Worm (Caenorhabditis elegans) whole organism, L1 larva: ENCODE data around the gene zif-1.
A peak's percentile ranks its signal among the peaks of the same experiment; 100 is the strongest.
"Not testable (repeated sequence)": the region's sequence is repeated elsewhere in the genome, so short reads cannot be mapped to it uniquely, and the experiment has no call there.

Source experiments
- ama-1 ChIP-seq: fragments of 150-350 bp; optimal IDR thresholded peaks from 2 replicates; lab custom pipeline; 2014
- ceh-82 ChIP-seq, 3 experiments: fragments of 150-350 bp in 1 of 3; sonication (generic microtip) in 2 of 3; optimal IDR thresholded peaks; 2 replicates each; lab custom pipeline; 2014 to 2017; ENCODE audit warnings: missing biosample characterization in 3 of 3, missing genetic modification characterization in 3 of 3
- dsc-1 ChIP-seq: sonication (generic microtip); optimal IDR thresholded peaks from 2 replicates; lab custom pipeline; 2016; ENCODE audit warnings: mild to moderate bottlenecking, missing genetic modification characterization, missing compliant biosample characterization
- efl-1 ChIP-seq, 4 experiments: fragments of 150-350 bp; optimal IDR thresholded peaks in 3 of 4; peaks in 1 of 4; 1 replicate in 1 of 4; 2 replicates in 3 of 4; lab custom pipeline; 2014; ENCODE audit warnings: missing biosample characterization in 2 of 4, missing genetic modification characterization in 2 of 4, missing genetic modification reagents in 2 of 4
- elt-2 ChIP-seq: sonication (generic microtip); optimal IDR thresholded peaks from 2 replicates; lab custom pipeline; 2016; ENCODE audit warnings: missing genetic modification characterization, mild to moderate bottlenecking, inconsistent platforms, missing compliant biosample characterization, missing genetic modification reagents
- elt-3 ChIP-seq, 6 experiments: fragments of 150-350 bp in 1 of 6; sonication (generic microtip); optimal IDR thresholded peaks; 2 replicates each; lab custom pipeline; 2017 to 2018; ENCODE audit warnings: missing biosample characterization in 6 of 6, missing genetic modification characterization in 6 of 6, inconsistent platforms in 1 of 6
- fkh-8 ChIP-seq: sonication (generic microtip); optimal IDR thresholded peaks from 2 replicates; lab custom pipeline; 2016; ENCODE audit warnings: mild to moderate bottlenecking, missing genetic modification characterization, missing compliant biosample characterization
- grh-1 ChIP-seq: fragments of 200-800 bp; sonication (Bioruptor generic); IDR thresholded peaks from 2 replicates; pipeline ENCODE4 v1.3.6; 2022; ENCODE audit warnings: missing genetic modification reagents, missing genetic modification characterization, missing compliant biosample characterization
- hlh-17 ChIP-seq: fragments of 200-800 bp; sonication (Bioruptor generic); optimal IDR thresholded peaks from 2 replicates; lab custom pipeline; 2018; ENCODE audit warnings: missing genetic modification characterization, mild to moderate bottlenecking, missing compliant biosample characterization, moderate library complexity, borderline replicate concordance
- isw-1 ChIP-seq: fragments of 200-800 bp; sonication (Bioruptor generic); IDR thresholded peaks from 2 replicates; pipeline ENCODE4 v1.3.6; 2022; ENCODE audit warnings: missing genetic modification characterization, missing compliant biosample characterization
- lin-13 ChIP-seq: fragments of 150-350 bp; optimal IDR thresholded peaks from 2 replicates; lab custom pipeline; 2014; ENCODE audit warnings: missing biosample characterization, missing genetic modification reagents, missing genetic modification characterization
- lin-14 ChIP-seq: fragments of 200-800 bp; sonication (Bioruptor generic); optimal IDR thresholded peaks from 2 replicates; lab custom pipeline; 2018; ENCODE audit warnings: mild to moderate bottlenecking, missing genetic modification characterization, moderate library complexity, missing compliant biosample characterization
- lsy-2 ChIP-seq, 2 experiments: fragments of 150-350 bp; optimal IDR thresholded peaks; 2 replicates each; lab custom pipeline; 2014; ENCODE audit warnings: missing biosample characterization in 2 of 2, missing genetic modification characterization in 2 of 2
- mdl-1 ChIP-seq, 2 experiments: fragments of 150-350 bp; optimal IDR thresholded peaks; 2 replicates each; lab custom pipeline; 2014 to 2017; ENCODE audit warnings: missing biosample characterization in 2 of 2, missing genetic modification characterization in 2 of 2, inconsistent platforms in 1 of 2
- mef-2 ChIP-seq: fragments of 150-350 bp; optimal IDR thresholded peaks from 2 replicates; lab custom pipeline; 2014; ENCODE audit warnings: missing biosample characterization, missing genetic modification characterization
- nhr-11 ChIP-seq: fragments of 150-350 bp; optimal IDR thresholded peaks from 2 replicates; lab custom pipeline; 2014; ENCODE audit warnings: missing biosample characterization, missing genetic modification characterization
- nhr-12 ChIP-seq: sonication (generic microtip); optimal IDR thresholded peaks from 2 replicates; lab custom pipeline; 2017; ENCODE audit warnings: missing biosample characterization, missing genetic modification characterization
- nhr-19 ChIP-seq: fragments of 200-800 bp; sonication (Bioruptor generic); conservative IDR thresholded peaks from 2 replicates; pipeline ENCODE4 v1.3.6; 2022; ENCODE audit warnings: missing genetic modification characterization, missing compliant biosample characterization
- nhr-28 ChIP-seq: fragments of 150-350 bp; optimal IDR thresholded peaks from 2 replicates; lab custom pipeline; 2014; ENCODE audit warnings: missing biosample characterization, missing genetic modification characterization
- nhr-47 ChIP-seq: sonication (generic microtip); optimal IDR thresholded peaks from 2 replicates; lab custom pipeline; 2016; ENCODE audit warnings: mild to moderate bottlenecking, missing genetic modification characterization, moderate library complexity, missing compliant biosample characterization
- nhr-76 ChIP-seq: sonication (generic microtip); optimal IDR thresholded peaks from 2 replicates; lab custom pipeline; 2017; ENCODE audit warnings: missing biosample characterization, missing genetic modification characterization
- nhr-84 ChIP-seq: sonication (generic microtip); optimal IDR thresholded peaks from 2 replicates; lab custom pipeline; 2017; ENCODE audit warnings: missing biosample characterization, missing genetic modification characterization
- pax-3 ChIP-seq: fragments of 200-800 bp; sonication (Bioruptor generic); optimal IDR thresholded peaks from 2 replicates; lab custom pipeline; 2018; ENCODE audit warnings: mild to moderate bottlenecking, missing genetic modification characterization, moderate library complexity, missing compliant biosample characterization
- skn-1 ChIP-seq: fragments of 150-350 bp; optimal IDR thresholded peaks from 2 replicates; lab custom pipeline; 2014; ENCODE audit warnings: missing biosample characterization, missing genetic modification characterization
- sox-4 ChIP-seq: sonication (generic microtip); optimal IDR thresholded peaks from 2 replicates; lab custom pipeline; 2016; ENCODE audit warnings: missing genetic modification characterization, missing compliant biosample characterization
- tlp-1 ChIP-seq: fragments of 150-350 bp; optimal IDR thresholded peaks from 2 replicates; lab custom pipeline; 2014; ENCODE audit warnings: missing biosample characterization, missing genetic modification characterization
- unc-130 ChIP-seq: fragments of 150-350 bp; optimal IDR thresholded peaks from 2 replicates; lab custom pipeline; 2017; ENCODE audit warnings: missing biosample characterization, missing genetic modification characterization, inconsistent platforms
- unc-98 ChIP-seq: fragments of 200-800 bp; sonication (Bioruptor generic); IDR thresholded peaks from 2 replicates; pipeline ENCODE4 v1.3.6; 2022; ENCODE audit warnings: missing genetic modification characterization, missing compliant biosample characterization
- vab-15 ChIP-seq: sonication (generic microtip); optimal IDR thresholded peaks from 2 replicates; lab custom pipeline; 2017; ENCODE audit warnings: missing genotype, mild to moderate bottlenecking, missing genetic modification characterization, missing compliant biosample characterization

The zif-1 gene

DNA sequence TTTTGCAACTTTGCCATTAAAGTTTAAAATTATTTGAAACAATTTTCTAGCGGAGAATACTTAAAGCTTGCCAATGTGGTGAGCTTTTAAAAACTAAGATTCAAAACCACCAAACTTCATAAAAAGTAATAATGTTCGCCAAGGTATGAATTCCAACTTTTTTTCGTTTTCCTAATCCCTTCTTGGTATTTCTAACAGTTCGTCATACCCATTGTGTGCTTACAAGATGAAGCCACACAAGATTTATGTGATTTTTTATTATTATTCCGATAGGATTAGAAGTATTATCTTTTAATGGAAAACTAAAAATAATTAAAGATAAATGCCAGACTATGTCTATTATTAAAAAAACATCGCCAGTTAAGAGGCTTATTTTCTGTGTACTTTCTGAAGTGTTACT is 14.5 kb upstream of the zif-1 start:
- TF ChIP-seq nhr-84 (tag; lab: Kevin White, UChicago) (no peak), isw-1 (no peak), unc-98 (GFP tag; lab: Robert Waterston, UW) (no peak), dsc-1 (tag; lab: Kevin White, UChicago) (peak; percentile 95), sox-4 (tag; lab: Kevin White, UChicago) (peak; percentile 52), pax-3 (peak; percentile 70), nhr-47 (peak; percentile 34)

DNA sequence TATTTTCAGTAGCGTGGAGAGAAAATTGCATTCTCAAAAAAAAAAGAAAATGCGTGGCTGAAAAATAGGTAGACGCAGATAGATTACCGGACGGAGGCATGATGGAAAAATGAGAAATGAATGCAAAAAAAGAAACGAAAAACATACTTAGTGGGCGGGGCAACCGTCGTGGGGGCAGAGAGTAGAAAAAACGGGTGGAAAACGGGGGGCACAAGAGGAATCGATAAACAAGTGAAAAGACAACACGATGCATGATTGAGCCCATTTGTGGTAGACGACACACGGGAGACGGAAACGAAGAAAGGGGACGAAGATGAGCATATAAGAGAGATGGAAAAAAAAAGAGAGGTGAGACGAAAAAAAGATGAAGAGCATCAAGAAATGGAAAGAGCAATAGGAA is 14.0 kb upstream of the zif-1 start:
- peak; percentile 2 for TF ChIP-seq skn-1
- TF ChIP-seq efl-1 (optimal IDR thresholded peaks at IDR 0.05; lab: Kevin White, UChicago), result no peak
- TF ChIP-seq efl-1 (GFP tag; optimal IDR thresholded peaks at IDR 0.05 in 1 of 2; lab: Kevin White, UChicago), result no peak
- peak in 1 of 2 experiments; percentile 9 for TF ChIP-seq lsy-2 (tag; optimal IDR thresholded peaks at IDR 0.05; lab: Kevin White, UChicago)
- TF ChIP-seq ceh-82 (tag; optimal IDR thresholded peaks at IDR 0.05; lab: Kevin White, UChicago), result peak in 1 of 3 experiments; percentile 14
- no peak for TF ChIP-seq nhr-47
- TF ChIP-seq fkh-8 (tag; lab: Kevin White, UChicago), result peak; percentile 39
- peak; percentile 64 for TF ChIP-seq lin-14

DNA sequence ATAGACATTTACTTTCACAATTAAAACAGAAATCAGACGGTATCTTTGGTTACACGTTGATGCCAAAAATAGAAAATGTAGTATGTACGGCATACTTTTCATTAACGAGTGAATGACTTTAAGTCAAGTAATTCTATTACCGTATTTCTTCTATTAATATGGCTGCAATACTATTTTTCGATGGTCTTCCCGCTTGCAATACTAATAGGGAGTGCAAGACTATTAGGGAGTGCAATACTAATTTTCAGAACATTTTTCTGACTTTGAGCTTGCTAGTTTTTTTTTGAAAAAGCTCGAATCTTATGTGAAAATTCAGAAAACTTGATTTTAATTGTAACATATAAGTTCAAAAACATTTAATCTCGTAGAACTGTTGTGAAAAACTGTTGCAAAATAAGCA is 12.8 kb upstream of the zif-1 start, which contains the start of gene R08D7.7:
TSS of gene R08D7.7 (plus strand) at position 301 of the 400 bp plus-strand sequence.
- TF ChIP-seq grh-1; hlh-17 (GFP tag; lab: Kevin White, UChicago); mef-2 (tag; lab: Kevin White, UChicago): not testable (repeated sequence)
- TF ChIP-seq, all 84 proteins: peak for 0; not testable (repeated sequence) for 84

DNA sequence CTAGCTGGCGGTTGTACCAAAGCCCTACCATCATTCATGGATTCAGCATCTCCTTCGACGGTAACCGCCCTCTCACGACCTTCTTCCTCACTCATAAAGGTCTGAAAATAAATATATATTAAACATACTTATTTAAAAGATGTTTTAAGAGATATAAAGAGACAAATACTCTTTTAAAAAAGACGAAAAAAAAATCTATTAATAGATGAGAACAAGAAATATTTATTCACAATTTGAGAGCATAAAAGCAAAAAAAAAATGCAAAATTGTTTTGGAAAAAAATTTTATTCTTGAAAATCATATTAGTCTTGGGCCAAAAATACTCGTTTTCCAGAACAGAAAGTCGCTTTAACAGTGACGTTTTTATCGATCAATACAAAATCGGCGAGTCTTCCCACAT is 5.9 kb upstream of the zif-1 start, which contains the start of gene skat-1:
TSS of gene skat-1 (minus strand) at position 101 of the 400 bp plus-strand sequence.
- TF ChIP-seq nhr-12 (tag; lab: Kevin White, UChicago) (no peak), nhr-76 (tag; lab: Kevin White, UChicago) (no peak), nhr-11 (tag; lab: Kevin White, UChicago) (no peak), isw-1 (no peak), elt-2 (tag; lab: Kevin White, UChicago) (no peak), ama-1 (lab: Kevin White, UChicago) (no peak), lin-13 (GFP tag; lab: Kevin White, UChicago) (no peak), elt-3 (tag; optimal IDR thresholded peaks at IDR 0.05; lab: Kevin White, UChicago) (no peak), nhr-19 (no peak), efl-1 (optimal IDR thresholded peaks at IDR 0.05; lab: Kevin White, UChicago) (no peak), efl-1 (GFP tag; optimal IDR thresholded peaks at IDR 0.05 in 1 of 2; lab: Kevin White, UChicago) (no peak), unc-130 (no peak), skn-1 (no peak), lsy-2 (tag; optimal IDR thresholded peaks at IDR 0.05; lab: Kevin White, UChicago) (no peak), vab-15 (no peak), nhr-47 (no peak), nhr-28 (no peak)

DNA sequence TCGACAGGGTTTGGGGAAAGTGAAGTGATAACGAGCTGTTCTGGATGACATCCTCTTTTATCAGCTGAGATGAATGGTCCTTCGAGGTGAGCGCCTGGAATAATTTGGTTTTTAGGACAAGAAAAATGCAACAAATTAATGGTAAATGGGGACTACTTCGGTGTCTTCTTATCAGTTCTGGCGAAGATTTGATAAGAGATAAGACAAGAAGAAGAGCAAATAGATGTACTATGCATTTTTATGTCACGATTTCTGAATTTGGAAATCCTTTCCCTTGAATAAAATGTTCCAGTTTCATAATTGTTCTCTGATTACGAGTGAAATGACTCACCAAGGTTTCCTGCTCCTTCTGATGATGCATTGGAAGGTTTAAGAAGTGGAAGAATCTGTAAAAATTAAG is 4.8 kb upstream of the zif-1 start:
- TF ChIP-seq ceh-82 (tag; optimal IDR thresholded peaks at IDR 0.05; lab: Kevin White, UChicago) (no peak), elt-2 (tag; lab: Kevin White, UChicago) (peak; percentile 54)

DNA sequence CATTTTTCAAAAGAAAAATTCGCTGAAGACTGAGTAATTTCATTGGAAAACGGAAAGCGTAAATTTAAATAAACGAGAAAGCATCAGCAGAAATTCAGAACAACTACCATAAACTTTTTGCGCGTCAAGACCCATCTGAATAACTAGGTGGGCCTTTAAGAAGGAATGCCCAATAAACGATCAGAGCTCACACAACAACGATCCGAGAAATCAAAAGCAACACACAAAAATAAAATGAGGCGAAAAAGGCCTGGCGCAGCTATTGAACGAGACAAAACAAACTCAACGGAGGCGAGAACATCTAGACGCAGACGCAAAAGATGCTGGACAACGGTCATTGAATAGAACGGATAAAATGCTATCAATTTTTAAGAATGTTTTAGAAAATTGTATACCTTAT is 3.7 kb upstream of the zif-1 start:
- no peak for TF ChIP-seq efl-1 (optimal IDR thresholded peaks at IDR 0.05; lab: Kevin White, UChicago)
- TF ChIP-seq efl-1 (GFP tag; optimal IDR thresholded peaks at IDR 0.05 in 1 of 2; lab: Kevin White, UChicago), result peak in 1 of 2 experiments; percentile 51
- TF ChIP-seq lsy-2 (tag; optimal IDR thresholded peaks at IDR 0.05; lab: Kevin White, UChicago), result no peak

DNA sequence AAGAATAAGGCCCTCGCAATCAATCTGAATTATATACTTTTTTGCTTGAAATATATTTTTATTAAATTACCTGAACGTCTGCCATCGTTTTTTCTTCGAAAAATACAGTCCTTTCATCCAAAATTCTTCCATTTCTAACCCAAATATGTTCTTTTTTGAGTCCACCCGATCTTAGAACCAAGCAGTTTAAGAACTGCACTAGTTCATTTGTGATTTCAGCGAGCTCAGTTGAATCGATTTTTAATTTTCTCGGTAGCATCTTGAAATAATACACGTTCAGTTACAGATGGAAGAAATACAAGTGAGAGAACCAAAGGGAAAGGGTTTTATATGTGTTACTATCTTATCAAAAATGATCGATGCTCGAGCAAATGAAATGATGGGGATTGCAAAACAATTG is 3.1 kb upstream of the zif-1 start, which contains the start of gene F59B2.3:
TSS of gene F59B2.3 (minus strand) at position 259 of the 400 bp plus-strand sequence.
- no peak for TF ChIP-seq tlp-1
- TF ChIP-seq mdl-1 (tag; optimal IDR thresholded peaks at IDR 0.05; lab: Kevin White, UChicago), result no peak
- no peak for TF ChIP-seq nhr-47
- no peak for TF ChIP-seq efl-1 (optimal IDR thresholded peaks at IDR 0.05; lab: Kevin White, UChicago)
- peak in 1 of 2 experiments; percentile 66 for TF ChIP-seq efl-1 (GFP tag; optimal IDR thresholded peaks at IDR 0.05 in 1 of 2; lab: Kevin White, UChicago)
